Fruit fly (Drosophila melanogaster) S2 (cell line): ENCODE data around the gene Ubc84D.

ENCODE experiments used
- CG8478 ChIP-seq: fragments of >200 bp; optimal IDR thresholded peaks from 2 replicates; lab custom pipeline; 2018
- CTCF ChIP-seq, 2 experiments: fragments of >200 bp; optimal IDR thresholded peaks; 2 replicates each; lab custom pipeline; 2018

- no peak for TF ChIP-seq CTCF (optimal IDR thresholded peaks at IDR 0.05; lab: Kevin White, UChicago)
- TF ChIP-seq CG8478 (lab: Kevin White, UChicago) = no peak
Measured at dm6 chr3R:7538435-7538834, 19.2 kb upstream of the Ubc84D start, which contains the start of gene alpha-Est4.
